Worm (Caenorhabditis elegans): Measurements from ENCODE around the gene col-86.
"Not testable (repeated sequence)": the region's sequence is repeated elsewhere in the genome, so short reads cannot be mapped to it uniquely, and the experiment has no call there.

The col-86 gene

DNA sequence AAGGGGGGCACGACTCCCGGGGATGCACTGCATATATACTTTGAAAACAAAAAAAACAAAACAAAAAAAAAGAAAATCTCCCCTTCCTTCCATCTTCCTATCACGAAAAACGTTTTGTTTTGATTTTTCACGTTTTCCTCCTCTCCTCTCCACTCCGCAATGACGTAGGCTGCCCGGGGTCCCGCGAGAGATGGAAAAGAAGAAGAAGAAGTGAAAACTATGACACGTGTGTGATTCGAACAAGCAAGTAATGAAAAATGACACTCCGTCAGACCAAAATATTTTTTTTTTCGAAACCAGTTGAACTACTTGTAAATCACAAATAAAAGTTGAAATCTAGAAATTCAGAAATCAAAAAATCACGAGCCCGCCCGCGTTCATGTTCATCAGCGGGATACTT is 32.8 kb downstream of the col-86 start (continued):
- TF ChIP-seq unc-130 (tag; optimal IDR thresholded peaks at IDR 0.05) (peak; percentile 43), xbp-1 (tag; optimal IDR thresholded peaks at IDR 0.05) (no peak), swsn-7 (tag; optimal IDR thresholded peaks at IDR 0.05) (no peak), egl-27 (tag; optimal IDR thresholded peaks at IDR 0.05) (no peak), rnt-1 (tag; optimal IDR thresholded peaks at IDR 0.05) (peak; percentile 56), lir-3 (tag; optimal IDR thresholded peaks at IDR 0.05; ENCODE audit: poor library complexity) (no peak), lin-13 (GFP tag; optimal IDR thresholded peaks at IDR 0.05) (no peak), nhr-85 (tag) (no peak), mab-9 (GFP tag; IDR thresholded peaks at IDR 0.05) (no peak), zip-4 (GFP tag; optimal IDR thresholded peaks at IDR 0.05) (no peak), egl-13 (tag; optimal IDR thresholded peaks at IDR 0.05) (no peak), nhr-11 (tag; optimal IDR thresholded peaks at IDR 0.05) (no peak)

DNA sequence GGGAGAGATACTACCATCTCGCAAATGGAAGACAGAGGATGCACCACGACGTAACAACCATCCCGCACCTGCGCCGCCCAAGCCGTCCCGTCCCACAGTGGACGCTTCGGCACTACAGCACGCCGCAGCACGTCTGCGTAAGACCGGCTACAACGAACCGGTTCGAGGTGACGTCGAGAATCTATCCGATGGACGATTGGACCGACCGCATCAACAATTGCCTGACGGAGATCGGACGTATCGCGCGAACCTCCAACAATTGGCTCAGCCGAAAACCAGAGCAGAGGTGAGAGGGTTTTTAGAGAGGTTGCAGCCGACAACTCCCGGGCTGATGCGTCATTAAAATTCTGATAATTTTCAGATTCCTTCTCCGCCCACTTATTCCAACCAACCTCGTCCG is 38.9 kb downstream of the col-86 start:
- TF ChIP-seq nhr-47 (tag; optimal IDR thresholded peaks at IDR 0.05) (no peak), nhr-19 (GFP tag; conservative IDR thresholded peaks at IDR 0.05) (no peak), efl-1 (optimal IDR thresholded peaks at IDR 0.05) (no peak), efl-1 (GFP tag; optimal IDR thresholded peaks at IDR 0.05 in 1 of 2) (peak in 1 of 2 experiments; percentile 62), ceh-8 (GFP tag; optimal IDR thresholded peaks at IDR 0.05) (no peak)

ce11 chrII:13056580-13056979 is 41.5 kb downstream of the col-86 start, which contains the start of gene zyx-1:
zyx-1 (plus strand) TSS chrII:13056910.
- no peak for TF ChIP-seq mab-9 (GFP tag; IDR thresholded peaks at IDR 0.05)
- peak; percentile 65 for TF ChIP-seq lin-14 (GFP tag; optimal IDR thresholded peaks at IDR 0.05)
- TF ChIP-seq tlp-1 (tag; optimal IDR thresholded peaks at IDR 0.05), result no peak
- no peak for TF ChIP-seq skn-1 (tag; optimal IDR thresholded peaks at IDR 0.05)
- TF ChIP-seq pag-3 (tag; optimal IDR thresholded peaks at IDR 0.05; ENCODE audit: borderline replicate concordance, insufficient read depth), result peak; percentile 79
- no peak for TF ChIP-seq C34B4.2 (tag; optimal IDR thresholded peaks at IDR 0.05)
- TF ChIP-seq sup-37 (GFP tag; optimal IDR thresholded peaks at IDR 0.05), result no peak
- TF ChIP-seq rnt-1 (tag; optimal IDR thresholded peaks at IDR 0.05), result peak; percentile 37
- no peak for TF ChIP-seq efl-1 (optimal IDR thresholded peaks at IDR 0.05)
- peak in 1 of 2 experiments; percentile 64 for TF ChIP-seq efl-1 (GFP tag; optimal IDR thresholded peaks at IDR 0.05 in 1 of 2)
- TF ChIP-seq nhr-47 (tag; optimal IDR thresholded peaks at IDR 0.05), result no peak

ce11 chrII:13053443-13053842 is 44.6 kb downstream of the col-86 start:
- TF ChIP-seq mdl-1 (tag; optimal IDR thresholded peaks at IDR 0.05) (no peak), nhr-85 (tag) (no peak), skn-1 (tag; optimal IDR thresholded peaks at IDR 0.05) (no peak), ceh-90 (tag; optimal IDR thresholded peaks at IDR 0.05) (no peak), blmp-1 (tag; optimal IDR thresholded peaks at IDR 0.05) (peak; percentile 98), nhr-28 (tag; optimal IDR thresholded peaks at IDR 0.05) (no peak)

- no peak for TF ChIP-seq mep-1 (tag; optimal IDR thresholded peaks at IDR 0.05)
- TF ChIP-seq snpc-4 (tag; optimal IDR thresholded peaks at IDR 0.05), result peak; percentile 47
- TF ChIP-seq snu-23 (GFP tag; optimal IDR thresholded peaks at IDR 0.05), result no peak
Measured at ce11 chrII:13050050-13050449, 48.0 kb downstream of the col-86 start.

DNA sequence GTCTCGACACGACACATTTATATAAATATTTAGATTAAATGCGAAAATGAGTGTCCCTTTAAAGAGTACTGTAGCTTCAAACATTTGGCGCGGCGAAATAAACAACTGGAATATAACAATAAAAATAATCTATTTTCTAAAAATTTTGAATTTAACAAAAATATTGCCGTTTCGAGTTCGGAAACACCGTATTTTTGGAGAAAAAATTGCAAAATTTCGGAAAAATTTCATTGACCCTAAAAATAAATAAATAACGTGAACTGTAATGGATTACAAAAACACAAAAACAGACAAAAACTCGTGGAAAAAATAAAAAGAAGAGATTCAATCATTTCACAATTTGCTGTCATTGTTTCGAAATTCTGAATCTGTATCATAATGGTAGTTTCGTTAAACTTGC is 50.5 kb downstream of the col-86 start, which contains the start of gene F42G4.2:
Gene F42G4.2, plus strand, starts transcription at position 301 of the 400 bp plus-strand sequence.
- TF ChIP-seq zip-4 (GFP tag; optimal IDR thresholded peaks at IDR 0.05); sup-37 (GFP tag; optimal IDR thresholded peaks at IDR 0.05); C16A3.4 (tag; optimal IDR thresholded peaks at IDR 0.05): not testable (repeated sequence)

DNA sequence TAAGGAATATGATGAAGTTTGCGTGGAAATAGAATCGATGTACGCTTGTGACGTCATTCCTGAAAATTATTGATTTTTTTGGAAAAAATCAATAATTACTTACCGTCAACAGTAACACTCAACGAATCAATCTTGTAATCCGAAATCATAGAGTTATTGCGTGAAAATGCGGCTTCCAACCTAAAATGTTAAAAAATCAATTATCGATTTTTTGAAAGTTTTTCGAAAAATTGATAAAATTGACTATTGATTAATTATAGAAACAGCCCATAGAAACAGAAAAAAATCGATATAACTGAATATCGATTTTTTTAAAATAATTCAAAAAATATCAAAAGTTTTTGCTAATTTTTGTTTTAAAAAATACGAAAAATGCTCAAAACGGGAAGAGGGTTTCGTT is 51.0 kb downstream of the col-86 start, which contains the start of gene F42G4.7:
Gene F42G4.7, minus strand, starts transcription at position 185 of the 400 bp plus-strand sequence.
- TF ChIP-seq ceh-88 (GFP tag; IDR thresholded peaks at IDR 0.05); nhr-84 (tag; optimal IDR thresholded peaks at IDR 0.05); nhr-19 (GFP tag; conservative IDR thresholded peaks at IDR 0.05): not testable (repeated sequence)
